Worm (Caenorhabditis elegans): ENCODE results near the gene Y62H9A.8.

ce11 chrX:11931559-11931958 is 39.3 kb upstream of the Y62H9A.8 start, which contains the start of gene dot-1.4:
- TF ChIP-seq unc-62 (GFP tag; optimal IDR thresholded peaks at IDR 0.05) (no peak), sem-2 (GFP tag; optimal IDR thresholded peaks at IDR 0.05) (no peak), nhr-12 (tag; optimal IDR thresholded peaks at IDR 0.05) (no peak), lin-13 (tag; optimal IDR thresholded peaks at IDR 0.05) (no peak), nhr-28 (tag; optimal IDR thresholded peaks at IDR 0.05) (no peak), pha-4 (tag; optimal IDR thresholded peaks at IDR 0.05) (no peak)

All from whole organism, mixed stage, embryonic.